Worm (Caenorhabditis elegans) whole organism, L2 larva: ENCODE data around the gene fipr-10.

Source experiments
- ceh-82 ChIP-seq: fragments of 150-350 bp; optimal IDR thresholded peaks from 2 replicates; lab custom pipeline; 2014; ENCODE audit warnings: missing biosample characterization, missing genetic modification characterization
- fos-1 ChIP-seq: fragments of 150-350 bp; optimal IDR thresholded peaks from 2 replicates; lab custom pipeline; 2014; ENCODE audit warnings: missing biosample characterization, missing genetic modification characterization
- lin-11 ChIP-seq: fragments of 150-350 bp; sonication (generic microtip); optimal IDR thresholded peaks from 2 replicates; lab custom pipeline; 2014; ENCODE audit warnings: missing biosample characterization, missing genetic modification characterization, inconsistent platforms, mixed read lengths
- lin-13 ChIP-seq: fragments of 150-350 bp; optimal IDR thresholded peaks from 2 replicates; lab custom pipeline; 2014; ENCODE audit warnings: missing biosample characterization, missing genetic modification reagents, missing genetic modification characterization
- nhr-11 ChIP-seq: fragments of 150-350 bp; optimal IDR thresholded peaks from 2 replicates; lab custom pipeline; 2014; ENCODE audit warnings: missing biosample characterization, missing genetic modification characterization
- nhr-23 ChIP-seq: fragments of 150-350 bp; optimal IDR thresholded peaks from 2 replicates; lab custom pipeline; 2014; ENCODE audit warnings: missing biosample characterization, missing genetic modification reagents, missing genetic modification characterization
- unc-62 ChIP-seq: fragments of 150-350 bp; optimal IDR thresholded peaks from 2 replicates; lab custom pipeline; 2014; ENCODE audit warnings: missing biosample characterization, missing genetic modification reagents, missing genetic modification characterization
- ztf-4 ChIP-seq: fragments of 150-350 bp; optimal IDR thresholded peaks from 2 replicates; lab custom pipeline; 2014; ENCODE audit warnings: missing biosample characterization, missing genetic modification characterization

DNA sequence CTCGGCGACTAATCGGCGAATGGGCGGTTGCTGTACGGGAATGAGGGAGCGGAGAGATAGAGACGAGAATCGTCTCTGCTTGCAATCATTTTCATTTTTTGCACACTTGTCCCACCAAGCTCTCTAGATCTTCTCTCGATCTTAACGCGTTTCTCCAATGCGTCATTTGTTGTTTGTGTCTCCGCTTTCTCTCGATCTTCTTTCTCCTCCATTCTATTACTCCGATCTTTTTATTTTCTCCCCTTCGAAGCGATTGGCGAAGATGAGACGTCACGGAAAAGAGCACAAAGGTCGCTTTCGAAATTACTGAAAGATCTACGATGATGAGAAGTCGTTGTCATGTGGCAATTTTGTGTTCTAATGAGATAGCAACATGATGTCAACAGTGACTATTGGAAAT is 44.7 kb downstream of the fipr-10 start:
- no peak for TF ChIP-seq ceh-82
- TF ChIP-seq nhr-11, result no peak
- no peak for TF ChIP-seq ztf-4
- no peak for TF ChIP-seq lin-13 (GFP tag; lab: Kevin White, UChicago)
- TF ChIP-seq unc-62 (GFP tag; lab: Kevin White, UChicago), result no peak
- TF ChIP-seq fos-1 (tag; lab: Kevin White, UChicago), result no peak
- no peak for TF ChIP-seq nhr-23 (tag; lab: Kevin White, UChicago)
- TF ChIP-seq lin-11, result no peak
